Worm (Caenorhabditis elegans) whole organism, late embryonic: ENCODE data around the gene srz-10.

Experiments
- ama-1 ChIP-seq: fragments of 150-350 bp; optimal IDR thresholded peaks from 2 replicates; lab custom pipeline; 2014
- ceh-22 ChIP-seq: sonication (generic microtip); optimal IDR thresholded peaks from 2 replicates; lab custom pipeline; 2017; ENCODE audit warnings: missing biosample characterization, missing genetic modification characterization
- ceh-34 ChIP-seq: sonication (generic microtip); optimal IDR thresholded peaks from 2 replicates; lab custom pipeline; 2016; ENCODE audit warnings: mild to moderate bottlenecking, missing genetic modification characterization, missing compliant biosample characterization
- ceh-45 ChIP-seq: fragments of 200-800 bp; sonication (Bioruptor generic); IDR thresholded peaks from 2 replicates; pipeline ENCODE4 v1.3.6; 2022; ENCODE audit warnings: missing genetic modification reagents, missing genetic modification characterization, missing compliant biosample characterization
- ets-4 ChIP-seq: sonication (generic microtip); optimal IDR thresholded peaks from 2 replicates; lab custom pipeline; 2016; ENCODE audit warnings: missing genetic modification characterization, missing compliant biosample characterization
- hlh-15 ChIP-seq: sonication (generic microtip); optimal IDR thresholded peaks from 2 replicates; lab custom pipeline; 2016; ENCODE audit warnings: missing genetic modification characterization, missing compliant biosample characterization
- nfya-1 ChIP-seq: sonication (generic microtip); optimal IDR thresholded peaks from 2 replicates; lab custom pipeline; 2017; ENCODE audit warnings: missing genetic modification characterization, mild to moderate bottlenecking, missing compliant biosample characterization, antibody characterized with exemption, moderate library complexity
- pax-1 ChIP-seq: fragments of 150-350 bp; optimal IDR thresholded peaks from 2 replicates; lab custom pipeline; 2014; ENCODE audit warnings: missing biosample characterization, missing genetic modification characterization
- pha-4 ChIP-seq: fragments of 150-350 bp; optimal IDR thresholded peaks from 2 replicates; lab custom pipeline; 2018; ENCODE audit warnings: missing biosample characterization, missing genetic modification reagents, missing genetic modification characterization
- ref-2 ChIP-seq: sonication (generic microtip); optimal IDR thresholded peaks from 2 replicates; lab custom pipeline; 2016; ENCODE audit warnings: missing genetic modification characterization, missing compliant biosample characterization
- sox-4 ChIP-seq: sonication (generic microtip); optimal IDR thresholded peaks from 2 replicates; lab custom pipeline; 2017; ENCODE audit warnings: mild to moderate bottlenecking, missing genetic modification characterization, inconsistent platforms, missing compliant biosample characterization
- tbx-2 ChIP-seq: sonication (generic microtip); optimal IDR thresholded peaks from 2 replicates; lab custom pipeline; 2016; ENCODE audit warnings: missing genetic modification characterization, missing compliant biosample characterization
- unc-55 ChIP-seq: sonication (generic microtip); optimal IDR thresholded peaks from 2 replicates; lab custom pipeline; 2017; ENCODE audit warnings: missing biosample characterization, missing genetic modification reagents, missing genetic modification characterization

ce11 chrV:15264131-15264530, 44.8 kb downstream of the srz-10 start, which contains the start of gene M01B2.12:
- TF ChIP-seq pha-4 (tag; lab: Kevin White, UChicago) (no peak), nfya-1 (tag; lab: Kevin White, UChicago) (no peak), ama-1 (lab: Kevin White, UChicago) (no peak), ceh-22 (tag; lab: Kevin White, UChicago) (no peak), tbx-2 (no peak), ceh-45 (GFP tag; lab: Robert Waterston, UW) (no peak), ets-4 (tag; lab: Kevin White, UChicago) (no peak), ref-2 (tag; lab: Kevin White, UChicago) (no peak), hlh-15 (tag; lab: Kevin White, UChicago) (no peak), pax-1 (tag; lab: Kevin White, UChicago) (no peak), unc-55 (no peak), ceh-34 (tag; lab: Kevin White, UChicago) (no peak), sox-4 (no peak)
